Worm (Caenorhabditis elegans) whole organism, L3 larva: Measurements from ENCODE around the gene B0554.7.

Source experiments
- ZK546.5 ChIP-seq: sonication (generic microtip); optimal IDR thresholded peaks from 2 replicates; lab custom pipeline; 2017; ENCODE audit warnings: missing biosample characterization, missing genetic modification characterization
- ceh-16 ChIP-seq: sonication (generic microtip); optimal IDR thresholded peaks from 2 replicates; lab custom pipeline; 2017; ENCODE audit warnings: missing biosample characterization, missing genetic modification characterization
- daf-12 ChIP-seq: fragments of 150-350 bp; optimal IDR thresholded peaks from 2 replicates; lab custom pipeline; 2014; ENCODE audit warnings: missing biosample characterization, missing genetic modification reagents, missing genetic modification characterization
- elt-1 ChIP-seq: fragments of 150-350 bp; optimal IDR thresholded peaks from 2 replicates; lab custom pipeline; 2014; ENCODE audit warnings: missing biosample characterization, missing genetic modification characterization
- fkh-10 ChIP-seq: sonication (generic microtip); optimal IDR thresholded peaks from 2 replicates; lab custom pipeline; 2017; ENCODE audit warnings: missing biosample characterization, missing genetic modification reagents, missing genetic modification characterization
- hmg-11 ChIP-seq: sonication (generic microtip); optimal IDR thresholded peaks from 2 replicates; lab custom pipeline; 2016; ENCODE audit warnings: missing genetic modification characterization, missing compliant biosample characterization
- jun-1 ChIP-seq: fragments of 150-350 bp; optimal IDR thresholded peaks from 2 replicates; lab custom pipeline; 2014; ENCODE audit warnings: missing biosample characterization, missing genetic modification reagents, missing genetic modification characterization
- lin-39 ChIP-seq: fragments of 150-350 bp; optimal IDR thresholded peaks from 2 replicates; lab custom pipeline; 2018; ENCODE audit warnings: missing biosample characterization, missing genetic modification reagents, missing genetic modification characterization
- mml-1 ChIP-seq: fragments of 150-350 bp; sonication (generic microtip); optimal IDR thresholded peaks from 3 replicates; lab custom pipeline; 2014; ENCODE audit warnings: missing biosample characterization, missing genetic modification characterization
- nfya-1 ChIP-seq: sonication (generic microtip); optimal IDR thresholded peaks from 2 replicates; lab custom pipeline; 2017; ENCODE audit warnings: missing genetic modification characterization, mild to moderate bottlenecking, missing compliant biosample characterization, antibody characterized with exemption, moderate library complexity; ENCODE audit not compliant: insufficient read depth
- nhr-25 ChIP-seq: sonication (generic microtip); optimal IDR thresholded peaks from 2 replicates; lab custom pipeline; 2017; ENCODE audit warnings: missing biosample characterization, missing genetic modification characterization
- skn-1 ChIP-seq: fragments of 150-350 bp; optimal IDR thresholded peaks from 2 replicates; lab custom pipeline; 2014; ENCODE audit warnings: missing biosample characterization, missing genetic modification characterization
- snpc-4 ChIP-seq: fragments of 150-350 bp; optimal IDR thresholded peaks from 2 replicates; lab custom pipeline; 2014; ENCODE audit warnings: missing biosample characterization, missing genetic modification characterization
- zag-1 ChIP-seq: fragments of 150-350 bp; optimal IDR thresholded peaks from 2 replicates; lab custom pipeline; 2014; ENCODE audit warnings: missing biosample characterization, missing genetic modification characterization

DNA sequence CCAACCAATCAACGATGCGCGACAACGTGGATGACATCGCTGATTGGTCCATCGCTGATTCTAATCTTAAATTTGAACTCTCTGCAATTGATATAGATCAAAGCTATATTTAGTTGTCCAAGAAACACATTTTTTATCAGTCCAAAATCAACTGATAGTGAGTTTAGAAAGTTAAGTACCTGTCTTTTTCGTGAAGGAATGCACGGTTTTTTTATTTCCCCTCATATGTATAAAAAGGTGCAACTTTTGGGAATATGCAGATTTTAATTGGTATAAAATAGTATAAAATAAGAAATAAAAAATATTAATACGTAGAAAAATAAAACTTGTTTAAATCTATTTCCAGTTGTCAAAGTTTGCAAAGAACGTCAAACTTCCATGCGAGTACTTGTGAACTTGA, 22.4 kb downstream of the B0554.7 start, which contains the start of gene Y39D8A.1:
- TF ChIP-seq lin-39 (tag; lab: Kevin White, UChicago) (no peak), hmg-11 (tag; lab: Kevin White, UChicago) (no peak), nfya-1 (tag; lab: Kevin White, UChicago) (no peak), elt-1 (tag; lab: Kevin White, UChicago) (no peak), ZK546.5 (no peak), snpc-4 (tag; lab: Kevin White, UChicago) (no peak), zag-1 (tag; lab: Kevin White, UChicago) (no peak), fkh-10 (no peak), daf-12 (tag; lab: Kevin White, UChicago) (no peak), mml-1 (no peak), skn-1 (no peak), nhr-25 (tag; lab: Kevin White, UChicago) (no peak), jun-1 (tag; lab: Kevin White, UChicago) (no peak), ceh-16 (tag; lab: Kevin White, UChicago) (no peak)
